Fruit fly (Drosophila melanogaster) whole organism, wandering third instar larva: ENCODE data around the gene dan.

Experiments
- Abd-B ChIP-seq: fragments of >200 bp; optimal IDR thresholded peaks from 2 replicates; lab custom pipeline; 2017; ENCODE audit warnings: missing biosample characterization, missing genetic modification characterization
- CG32264 ChIP-seq: fragments of 200-800 bp; sonication (Bioruptor generic); optimal IDR thresholded peaks from 2 replicates; lab custom pipeline; 2016; ENCODE audit warnings: missing biosample characterization, missing genetic modification characterization
- CG9705 ChIP-seq: fragments of 200-800 bp; sonication (Bioruptor generic); optimal IDR thresholded peaks from 2 replicates; lab custom pipeline; 2018; ENCODE audit warnings: missing biosample characterization, mild to moderate bottlenecking, missing genetic modification characterization
- CrebA ChIP-seq: fragments of 200-800 bp; sonication (Bioruptor generic); optimal IDR thresholded peaks from 2 replicates; lab custom pipeline; 2016; ENCODE audit warnings: missing biosample characterization, mild to moderate bottlenecking, missing genetic modification characterization, borderline replicate concordance
- Dfd ChIP-seq: fragments of >200 bp; optimal IDR thresholded peaks from 2 replicates; lab custom pipeline; 2017; ENCODE audit warnings: missing biosample characterization, missing genetic modification characterization
- Dif ChIP-seq: fragments of 200-275, 200-300 bp; sonication (Bioruptor generic); optimal IDR thresholded peaks from 2 replicates; lab custom pipeline; 2018; ENCODE audit warnings: missing biosample characterization, missing genetic modification characterization; ENCODE audit not compliant: partially characterized antibody
- GATAd ChIP-seq: sonication (Bioruptor generic); optimal IDR thresholded peaks from 2 replicates; lab custom pipeline; 2016; ENCODE audit warnings: missing biosample characterization, missing genetic modification characterization
- HLH106 ChIP-seq: fragments of 200-800 bp; optimal IDR thresholded peaks from 3 replicates; lab custom pipeline; 2019; ENCODE audit warnings: missing biosample characterization, mild to moderate bottlenecking, missing genetic modification characterization, moderate library complexity
- Hnf4 ChIP-seq: fragments of 200-800 bp; sonication (Bioruptor generic); optimal IDR thresholded peaks from 2 replicates; lab custom pipeline; 2016; ENCODE audit warnings: missing biosample characterization, mild to moderate bottlenecking, missing genetic modification characterization
- Hr78 ChIP-seq: fragments of >200 bp; optimal IDR thresholded peaks from 2 replicates; lab custom pipeline; 2017; ENCODE audit warnings: missing biosample characterization, missing genetic modification characterization
- Hr83 ChIP-seq: fragments of 200-300 bp; sonication (Bioruptor generic); optimal IDR thresholded peaks from 2 replicates; lab custom pipeline; 2016; ENCODE audit warnings: missing biosample characterization, mild to moderate bottlenecking, missing genetic modification characterization, moderate library complexity; ENCODE audit not compliant: poor library complexity, severe bottlenecking
- Jra ChIP-seq: sonication (Bioruptor generic); optimal IDR thresholded peaks from 2 replicates; lab custom pipeline; 2016; ENCODE audit warnings: missing biosample characterization, missing genetic modification characterization
- Mio ChIP-seq: sonication (Bioruptor generic); optimal IDR thresholded peaks from 2 replicates; lab custom pipeline; 2016; ENCODE audit warnings: missing biosample characterization, missing genetic modification characterization
- Myc ChIP-seq: fragments of >200 bp; optimal IDR thresholded peaks from 2 replicates; lab custom pipeline; 2017
- N ChIP-seq: fragments of >200 bp; optimal IDR thresholded peaks from 2 replicates; lab custom pipeline; 2018; ENCODE audit warnings: missing biosample characterization, missing external identifiers, missing genetic modification characterization
- OdsH ChIP-seq: fragments of 200-800 bp; sonication (Bioruptor generic); optimal IDR thresholded peaks from 2 replicates; lab custom pipeline; 2016; ENCODE audit warnings: missing biosample characterization, mild to moderate bottlenecking, missing genetic modification characterization
- Rel ChIP-seq, 2 experiments: fragments of 200-800 bp; sonication (Bioruptor generic) in 1 of 2; optimal IDR thresholded peaks; 2 replicates in 1 of 2; 3 replicates in 1 of 2; lab custom pipeline; 2016 to 2019; ENCODE audit warnings: mild to moderate bottlenecking in 2 of 2, missing biosample characterization in 2 of 2, missing genetic modification characterization in 2 of 2, moderate library complexity in 1 of 2
- Sp1 ChIP-seq: fragments of 200-800 bp; sonication (Bioruptor generic); optimal IDR thresholded peaks from 3 replicates; lab custom pipeline; 2019; ENCODE audit warnings: missing biosample characterization, mild to moderate bottlenecking, missing genetic modification characterization, moderate library complexity
- Vsx2 ChIP-seq: fragments of 200-300, 225-300 bp; sonication (Bioruptor generic); optimal IDR thresholded peaks from 2 replicates; lab custom pipeline; 2018; ENCODE audit warnings: missing biosample characterization, missing genetic modification characterization; ENCODE audit not compliant: partially characterized antibody
- br ChIP-seq: fragments of 200-800 bp; sonication (Bioruptor generic); optimal IDR thresholded peaks from 2 replicates; lab custom pipeline; 2016; ENCODE audit warnings: missing biosample characterization, missing genetic modification characterization
- brk ChIP-seq: fragments of 200-800 bp; sonication (Bioruptor generic); optimal IDR thresholded peaks from 2 replicates; lab custom pipeline; 2016; ENCODE audit warnings: missing biosample characterization, mild to moderate bottlenecking, missing genetic modification characterization
- dl ChIP-seq, 2 experiments: fragments of 175-275, 200-275 bp in 1 of 2; fragments of 200-275 bp in 1 of 2; sonication (Bioruptor generic); optimal IDR thresholded peaks; lab custom pipeline; 2018; ENCODE audit warnings: mild to moderate bottlenecking in 2 of 2, missing biosample characterization in 2 of 2, missing genetic modification characterization in 2 of 2, moderate library complexity in 2 of 2; ENCODE audit not compliant: partially characterized antibody in 2 of 2, insufficient read depth in 1 of 2
- dmrt93B ChIP-seq: fragments of 200-800 bp; sonication (Bioruptor generic); optimal IDR thresholded peaks from 2 replicates; lab custom pipeline; 2018; ENCODE audit warnings: missing biosample characterization, mild to moderate bottlenecking, missing genetic modification characterization
- dsf ChIP-seq: sonication (Bioruptor generic); optimal IDR thresholded peaks from 2 replicates; lab custom pipeline; 2016; ENCODE audit warnings: missing biosample characterization, missing genetic modification characterization, borderline replicate concordance
- ey ChIP-seq: fragments of 200-800 bp; sonication (Bioruptor generic); optimal IDR thresholded peaks from 2 replicates; lab custom pipeline; 2016; ENCODE audit warnings: missing biosample characterization, missing genetic modification characterization
- foxo ChIP-seq, 2 experiments: fragments of 200-800 bp; sonication (Bioruptor generic); optimal IDR thresholded peaks; 2 replicates in 1 of 2; 3 replicates in 1 of 2; lab custom pipeline; 2016 to 2017; ENCODE audit warnings: missing biosample characterization in 2 of 2, missing genetic modification characterization in 2 of 2
- fru ChIP-seq: fragments of 200-800 bp; sonication (Bioruptor generic); optimal IDR thresholded peaks from 3 replicates; lab custom pipeline; 2016; ENCODE audit warnings: missing biosample characterization, mild to moderate bottlenecking, missing genetic modification characterization
- h ChIP-seq: fragments of 200-800 bp; sonication (Bioruptor generic); optimal IDR thresholded peaks from 3 replicates; lab custom pipeline; 2016; ENCODE audit warnings: missing biosample characterization, mild to moderate bottlenecking, missing genetic modification characterization
- lola ChIP-seq: fragments of >200 bp; optimal IDR thresholded peaks from 2 replicates; lab custom pipeline; 2017; ENCODE audit warnings: missing biosample characterization, missing genetic modification characterization
- pan ChIP-seq: fragments of >200 bp; optimal IDR thresholded peaks from 2 replicates; lab custom pipeline; 2017
- psq ChIP-seq: fragments of 200-800 bp; sonication (Bioruptor generic); optimal IDR thresholded peaks from 3 replicates; lab custom pipeline; 2017; ENCODE audit warnings: missing biosample characterization, mild to moderate bottlenecking, missing genetic modification characterization, moderate library complexity
- rgr ChIP-seq: fragments of 200-800 bp; sonication (Bioruptor generic); optimal IDR thresholded peaks from 3 replicates; lab custom pipeline; 2016; ENCODE audit warnings: missing biosample characterization, mild to moderate bottlenecking, missing genetic modification characterization
- sage ChIP-seq: fragments of 200-800 bp; sonication (Bioruptor generic); optimal IDR thresholded peaks from 2 replicates; lab custom pipeline; 2016; ENCODE audit warnings: missing biosample characterization, mild to moderate bottlenecking, missing genetic modification characterization
- tai ChIP-seq: sonication (Bioruptor generic); optimal IDR thresholded peaks from 2 replicates; lab custom pipeline; 2016; ENCODE audit warnings: missing biosample characterization, missing genetic modification characterization
- usp ChIP-seq: fragments of >200 bp; optimal IDR thresholded peaks from 2 replicates; lab custom pipeline; 2017; ENCODE audit warnings: missing biosample characterization, missing genetic modification characterization
- woc ChIP-seq: sonication (Bioruptor generic); optimal IDR thresholded peaks from 2 replicates; lab custom pipeline; 2016; ENCODE audit warnings: missing biosample characterization, mild to moderate bottlenecking, missing genetic modification characterization

The dan gene

DNA sequence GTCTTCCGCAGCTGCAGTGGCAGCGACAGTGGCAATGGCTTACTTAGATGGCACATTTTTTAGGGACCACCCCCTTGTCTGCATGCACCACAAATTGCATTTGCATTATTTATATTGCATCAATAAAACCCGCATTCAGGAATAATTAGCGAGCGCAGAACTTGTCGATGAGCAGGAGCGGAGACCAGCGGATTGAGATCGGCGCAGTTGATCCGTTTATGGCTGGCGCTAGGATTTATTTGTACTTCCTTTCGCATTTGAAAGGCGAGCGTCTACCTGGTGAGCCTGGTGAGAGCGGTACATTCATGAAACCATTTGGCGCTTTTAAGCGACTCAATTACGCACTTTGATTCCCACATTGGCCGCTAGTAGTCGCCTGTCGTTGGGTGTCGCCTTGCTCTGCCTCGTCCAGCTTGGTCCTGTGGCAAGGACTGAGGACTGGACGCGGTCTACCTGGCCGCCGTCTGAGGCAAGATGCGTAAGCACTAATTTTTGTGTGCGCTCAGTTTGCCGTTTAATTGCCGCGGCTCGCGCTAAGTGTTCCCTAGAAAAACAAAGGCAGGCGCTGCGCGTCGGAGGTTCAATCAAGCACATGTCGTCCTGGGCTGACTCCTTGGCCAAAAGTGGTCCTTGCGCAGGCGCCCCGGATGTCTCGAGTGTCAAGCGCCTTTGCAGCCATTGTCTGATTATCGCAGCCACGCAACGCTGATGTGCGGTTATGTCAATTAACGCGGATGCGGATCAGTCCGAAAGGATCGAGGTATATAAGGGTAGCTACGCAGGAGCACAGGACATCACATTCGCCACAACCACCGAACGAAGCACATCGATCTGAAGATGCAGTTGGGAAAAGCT, 10.8 kb downstream of the dan start, which contains the start of gene CG13653:
Gene CG13653 (plus strand): TSS at position 805 of the 855 bp plus-strand sequence.
- no peak for TF ChIP-seq HLH106 (tag; lab: Kevin White, UChicago)

- TF ChIP-seq h (GFP tag; lab: Kevin White, UChicago) (no peak), CG32264 (GFP tag; lab: Kevin White, UChicago) (no peak), Vsx2 (GFP tag; lab: Kevin White, UChicago) (peak; percentile 3), ey (GFP tag; lab: Kevin White, UChicago) (no peak), fru (GFP tag; lab: Kevin White, UChicago) (no peak), rgr (GFP tag; lab: Kevin White, UChicago) (no peak), Jra (GFP tag; lab: Kevin White, UChicago) (no peak)
- TF ChIP-seq, all 38 proteins: peak for 1
Measured at dm6 chr3R:25199321-25199868, 15.2 kb downstream of the dan start, which contains the start of gene CG13654. TSS of gene CG13654 (plus strand) at chr3R:25199818.

DNA sequence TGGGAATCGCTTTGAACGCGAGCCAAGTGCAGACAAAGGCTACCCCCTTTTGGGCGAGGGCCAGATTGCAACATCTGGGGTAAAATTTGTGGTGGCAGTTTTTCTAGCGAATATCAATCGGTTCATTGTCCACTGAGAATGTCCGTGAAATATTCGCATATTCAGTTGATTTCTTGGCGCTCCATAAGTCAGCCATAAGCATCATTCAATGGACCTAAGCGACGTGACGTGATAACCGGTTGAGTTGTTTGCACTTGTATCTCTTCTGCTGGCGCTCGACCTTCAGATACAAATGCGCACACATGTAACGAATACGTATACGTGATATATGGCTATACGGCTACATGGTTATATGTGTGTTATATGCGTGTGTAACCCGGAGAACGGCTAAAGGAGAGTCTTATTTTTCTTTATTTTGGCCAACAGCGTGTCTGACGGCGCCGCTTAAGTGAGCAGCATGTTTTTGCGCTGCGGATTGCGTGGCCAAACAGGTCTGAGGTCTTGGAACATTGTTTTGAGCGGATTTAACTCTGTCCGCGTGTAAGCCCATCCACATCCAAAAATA, 21.3 kb downstream of the dan start:
- TF ChIP-seq dl (GFP tag; optimal IDR thresholded peaks at IDR 0.05; lab: Kevin White, UChicago; ENCODE audit: insufficient read depth in 1 of 2, partially characterized antibody in 2 of 2) (no peak), brk (GFP tag; lab: Kevin White, UChicago) (peak; percentile 2), h (GFP tag; lab: Kevin White, UChicago) (no peak), Sp1 (GFP tag; lab: Kevin White, UChicago) (peak; percentile 2), Myc (no peak), fru (GFP tag; lab: Kevin White, UChicago) (peak; percentile 9), CrebA (GFP tag; lab: Kevin White, UChicago) (peak; percentile 4), Dif (peak; percentile 2), GATAd (GFP tag; lab: Kevin White, UChicago) (no peak), br (GFP tag; lab: Kevin White, UChicago) (peak; percentile 24)

- TF ChIP-seq Myc: no peak
- no peak for TF ChIP-seq pan (lab: Kevin White, UChicago)
- TF ChIP-seq Dif: no peak
- no peak for TF ChIP-seq Dfd (GFP tag; lab: Kevin White, UChicago)
- TF ChIP-seq ey (GFP tag; lab: Kevin White, UChicago): peak; percentile 64
- peak; percentile 63 for TF ChIP-seq Hnf4 (GFP tag; lab: Kevin White, UChicago)
- no peak for TF ChIP-seq usp (GFP tag; lab: Kevin White, UChicago)
- no peak for TF ChIP-seq dsf (GFP tag; lab: Kevin White, UChicago)
- TF ChIP-seq woc: peak; percentile 43
- peak; percentile 50 for TF ChIP-seq br (GFP tag; lab: Kevin White, UChicago)
- peak; percentile 75 for TF ChIP-seq fru (GFP tag; lab: Kevin White, UChicago)
- no peak for TF ChIP-seq CG9705 (GFP tag; lab: Kevin White, UChicago)
- TF ChIP-seq Mio (GFP tag; lab: Kevin White, UChicago): no peak
- no peak for TF ChIP-seq lola (GFP tag; lab: Kevin White, UChicago)
- TF ChIP-seq Hr83: no peak
- peak; percentile 71 for TF ChIP-seq HLH106 (tag; lab: Kevin White, UChicago)
- TF ChIP-seq OdsH (GFP tag; lab: Kevin White, UChicago): peak; percentile 75
- TF ChIP-seq Sp1 (GFP tag; lab: Kevin White, UChicago): peak; percentile 66
- peak; percentile 20 for TF ChIP-seq tai
- no peak for TF ChIP-seq Rel (GFP tag; optimal IDR thresholded peaks at IDR 0.05; lab: Kevin White, UChicago)
- no peak for TF ChIP-seq Rel (tag; optimal IDR thresholded peaks at IDR 0.05; lab: Kevin White, UChicago)
- TF ChIP-seq h (GFP tag; lab: Kevin White, UChicago): peak; percentile 71
- TF ChIP-seq Abd-B (GFP tag; lab: Kevin White, UChicago): no peak
- no peak for TF ChIP-seq CrebA (GFP tag; lab: Kevin White, UChicago)
- no peak for TF ChIP-seq dl (GFP tag; optimal IDR thresholded peaks at IDR 0.05; lab: Kevin White, UChicago; ENCODE audit: insufficient read depth in 1 of 2, partially characterized antibody in 2 of 2)
- TF ChIP-seq CG32264 (GFP tag; lab: Kevin White, UChicago): peak; percentile 4
- TF ChIP-seq rgr (GFP tag; lab: Kevin White, UChicago): peak; percentile 78
- peak; percentile 45 for TF ChIP-seq dmrt93B (GFP tag; lab: Kevin White, UChicago)
- peak; percentile 38 for TF ChIP-seq sage
- TF ChIP-seq brk (GFP tag; lab: Kevin White, UChicago): peak; percentile 15
- TF ChIP-seq Hr78 (GFP tag; lab: Kevin White, UChicago): no peak
- TF ChIP-seq Jra (GFP tag; lab: Kevin White, UChicago): no peak
- TF ChIP-seq Vsx2 (GFP tag; lab: Kevin White, UChicago): no peak
- peak; percentile 65 for TF ChIP-seq psq (GFP tag; lab: Kevin White, UChicago)
- TF ChIP-seq N: no peak
- no peak for TF ChIP-seq GATAd (GFP tag; lab: Kevin White, UChicago)
- TF ChIP-seq foxo (GFP tag; optimal IDR thresholded peaks at IDR 0.05; lab: Kevin White, UChicago): peak in 1 of 2 experiments; percentile 78
Measured at dm6 chr3R:25207405-25208003, 23.3 kb downstream of the dan start.
